Fruit fly (Drosophila melanogaster) whole organism, embryonic: Measurements from ENCODE around the gene Tace.
A peak's percentile ranks its signal among the peaks of the same experiment; 100 is the strongest.

Experiments used
- CG10654 ChIP-seq: fragments of 200-800 bp; sonication (Bioruptor generic); optimal IDR thresholded peaks from 2 replicates; lab custom pipeline; 2016; ENCODE audit warnings: missing biosample characterization, missing genetic modification characterization
- CG10959 ChIP-seq: fragments of 200-800 bp; sonication (Bioruptor generic); IDR thresholded peaks from 2 replicates; pipeline ENCODE4 v1.3.6; 2022; ENCODE audit warnings: missing biosample characterization, missing genetic modification characterization
- CG10979 ChIP-seq: fragments of 200-800 bp; sonication (Bioruptor generic); optimal IDR thresholded peaks from 2 replicates; lab custom pipeline; 2018; ENCODE audit warnings: missing biosample characterization, mild to moderate bottlenecking, missing genetic modification characterization, moderate library complexity
- CG11696 ChIP-seq: fragments of 200-800 bp; sonication (Bioruptor generic); IDR thresholded peaks from 2 replicates; pipeline ENCODE4 v1.3.6; 2022; ENCODE audit warnings: missing biosample characterization, missing genetic modification characterization
- CG12391 ChIP-seq: fragments of 200-800 bp; sonication (Bioruptor generic); optimal IDR thresholded peaks from 3 replicates; lab custom pipeline; 2018; ENCODE audit warnings: missing biosample characterization, mild to moderate bottlenecking, missing genetic modification characterization, moderate library complexity
- CG12769 ChIP-seq: fragments of 200-800 bp; sonication (Bioruptor generic); optimal IDR thresholded peaks from 2 replicates; lab custom pipeline; 2019; ENCODE audit warnings: missing biosample characterization, mild to moderate bottlenecking, missing genetic modification characterization, moderate library complexity
- CG14014 ChIP-seq: fragments of 200-800 bp; sonication (Bioruptor generic); IDR thresholded peaks from 2 replicates; pipeline ENCODE4 v1.3.6; 2022; ENCODE audit warnings: missing biosample characterization, missing genetic modification characterization
- CG15269 ChIP-seq: fragments of 200-800 bp; sonication (Bioruptor generic); optimal IDR thresholded peaks from 2 replicates; lab custom pipeline; 2018; ENCODE audit warnings: missing biosample characterization, mild to moderate bottlenecking, missing genetic modification characterization, moderate library complexity
- CG16813 ChIP-seq: fragments of 200-800 bp; sonication (Bioruptor generic); IDR thresholded peaks from 3 replicates; pipeline ENCODE4 v1.3.6; 2022; ENCODE audit warnings: missing biosample characterization, missing genetic modification characterization; ENCODE audit not compliant: partially characterized antibody
- CG16815 ChIP-seq: fragments of 200-800 bp; sonication (Bioruptor generic); optimal IDR thresholded peaks from 3 replicates; lab custom pipeline; 2017; ENCODE audit warnings: missing biosample characterization, mild to moderate bottlenecking, missing genetic modification characterization
- CG17359 ChIP-seq: fragments of 200-800 bp; sonication (Bioruptor generic); optimal IDR thresholded peaks from 3 replicates; lab custom pipeline; 2018; ENCODE audit warnings: missing biosample characterization, mild to moderate bottlenecking, missing genetic modification characterization, moderate library complexity
- CG17612 ChIP-seq: fragments of 200-800 bp; sonication (Bioruptor generic); IDR thresholded peaks from 2 replicates; pipeline ENCODE4 v1.3.6; 2022; ENCODE audit warnings: missing biosample characterization, missing genetic modification characterization
- CG1832 ChIP-seq: fragments of 200-800 bp; sonication (Bioruptor generic); optimal IDR thresholded peaks from 2 replicates; lab custom pipeline; 2017; ENCODE audit warnings: missing biosample characterization, mild to moderate bottlenecking, missing genetic modification characterization, inconsistent platforms
- CG18476 ChIP-seq: fragments of 200-800 bp; sonication (Bioruptor generic); optimal IDR thresholded peaks from 2 replicates; lab custom pipeline; 2016; ENCODE audit warnings: missing biosample characterization, mild to moderate bottlenecking, missing genetic modification characterization
- CG31441 ChIP-seq: fragments of 200-800 bp; sonication (Bioruptor generic); IDR thresholded peaks from 2 replicates; pipeline ENCODE4 v1.3.6; 2022; ENCODE audit warnings: missing biosample characterization, missing genetic modification characterization
- CG8359 ChIP-seq: fragments of 200-800 bp; sonication (Bioruptor generic); optimal IDR thresholded peaks from 2 replicates; lab custom pipeline; 2017; ENCODE audit warnings: missing biosample characterization, mild to moderate bottlenecking, missing genetic modification characterization, borderline replicate concordance
- CG8388 ChIP-seq: fragments of 200-800 bp; sonication (Bioruptor generic); optimal IDR thresholded peaks from 2 replicates; lab custom pipeline; 2019; ENCODE audit warnings: missing biosample characterization, mild to moderate bottlenecking, missing genetic modification characterization, moderate library complexity
- CG9215 ChIP-seq: fragments of 200-800 bp; sonication (Bioruptor generic); IDR thresholded peaks from 2 replicates; pipeline ENCODE4 v1.3.6; 2022; ENCODE audit warnings: missing biosample characterization, missing genetic modification characterization
- CG9437 ChIP-seq: fragments of 200-800 bp; sonication (Bioruptor generic); optimal IDR thresholded peaks from 2 replicates; lab custom pipeline; 2018; ENCODE audit warnings: missing biosample characterization, mild to moderate bottlenecking, missing genetic modification characterization
- CG9609 ChIP-seq: fragments of 200-800 bp; sonication (Bioruptor generic); optimal IDR thresholded peaks from 3 replicates; lab custom pipeline; 2016; ENCODE audit warnings: missing biosample characterization, missing genetic modification characterization
- CG9876 ChIP-seq: fragments of 200-800 bp; sonication (Bioruptor generic); optimal IDR thresholded peaks from 2 replicates; lab custom pipeline; 2016; ENCODE audit warnings: missing biosample characterization, missing genetic modification characterization
- CG9932 ChIP-seq: fragments of 200-800 bp; sonication (Bioruptor generic); IDR thresholded peaks from 2 replicates; pipeline ENCODE4 v1.3.6; 2022; ENCODE audit warnings: missing biosample characterization, missing genetic modification characterization
- CTCF ChIP-seq: fragments of 200-800 bp; sonication (Bioruptor generic); optimal IDR thresholded peaks from 2 replicates; lab custom pipeline; 2017; ENCODE audit warnings: missing biosample characterization, mild to moderate bottlenecking, missing genetic modification characterization, moderate library complexity
- Doc2 ChIP-seq: fragments of 200-800 bp; sonication (Bioruptor generic); IDR thresholded peaks from 2 replicates; pipeline ENCODE4 v1.3.6; 2022; ENCODE audit warnings: missing biosample characterization, missing genetic modification characterization
- Fer1 ChIP-seq: fragments of 200-800 bp; sonication (Bioruptor generic); optimal IDR thresholded peaks from 2 replicates; lab custom pipeline; 2017; ENCODE audit warnings: missing biosample characterization, mild to moderate bottlenecking, missing genetic modification characterization
- GATAe ChIP-seq: fragments of 200-800 bp; sonication (Bioruptor generic); conservative IDR thresholded peaks from 2 replicates; pipeline ENCODE4 v1.3.6; 2022; ENCODE audit warnings: missing biosample characterization, missing genetic modification characterization
- Gsc ChIP-seq: fragments of 200-800 bp; sonication (Bioruptor generic); IDR thresholded peaks from 2 replicates; pipeline ENCODE4 v1.3.6; 2022; ENCODE audit warnings: missing biosample characterization, missing genetic modification characterization
- Hsf ChIP-seq: fragments of 200-800 bp; sonication (Bioruptor generic); optimal IDR thresholded peaks from 3 replicates; lab custom pipeline; 2016; ENCODE audit warnings: missing biosample characterization, missing genetic modification characterization
- NK7.1 ChIP-seq: fragments of 200-800 bp; sonication (Bioruptor generic); optimal IDR thresholded peaks from 3 replicates; lab custom pipeline; 2016; ENCODE audit warnings: missing biosample characterization, missing genetic modification characterization
- NfI ChIP-seq: fragments of 200-800 bp; sonication (Bioruptor generic); optimal IDR thresholded peaks from 3 replicates; lab custom pipeline; 2018; ENCODE audit warnings: missing biosample characterization, mild to moderate bottlenecking, missing genetic modification characterization, moderate library complexity
- Oli ChIP-seq: fragments of 200-800 bp; sonication (Bioruptor generic); optimal IDR thresholded peaks from 2 replicates; lab custom pipeline; 2018; ENCODE audit warnings: missing biosample characterization, mild to moderate bottlenecking, missing genetic modification characterization, moderate library complexity
- Pdp1 ChIP-seq, 2 experiments: fragments of 200-800 bp; sonication (Bioruptor generic); optimal IDR thresholded peaks; 3 replicates each; lab custom pipeline; 2016; ENCODE audit warnings: missing biosample characterization in 2 of 2, missing genetic modification characterization in 2 of 2, mild to moderate bottlenecking in 1 of 2, moderate library complexity in 1 of 2
- Ptx1 ChIP-seq: fragments of 200-800 bp; sonication (Bioruptor generic); IDR thresholded peaks from 2 replicates; pipeline ENCODE4 v1.3.6; 2022; ENCODE audit warnings: missing biosample characterization, missing genetic modification characterization
- Side ChIP-seq: fragments of 200-800 bp; sonication (Bioruptor generic); optimal IDR thresholded peaks from 2 replicates; lab custom pipeline; 2016; ENCODE audit warnings: missing biosample characterization, missing genetic modification characterization
- Vsx1 ChIP-seq: fragments of 200-800 bp; sonication (Bioruptor generic); optimal IDR thresholded peaks from 2 replicates; lab custom pipeline; 2017; ENCODE audit warnings: missing biosample characterization, mild to moderate bottlenecking, missing genetic modification characterization, missing genetic modification reagents
- chif ChIP-seq, 2 experiments: fragments of 200-800 bp; sonication (Bioruptor generic); optimal IDR thresholded peaks; 3 replicates each; lab custom pipeline; 2016; ENCODE audit warnings: missing biosample characterization in 2 of 2, missing genetic modification characterization in 2 of 2
- dmrt11E ChIP-seq: fragments of 200-800 bp; sonication (Bioruptor generic); optimal IDR thresholded peaks from 3 replicates; lab custom pipeline; 2018; ENCODE audit warnings: missing biosample characterization, mild to moderate bottlenecking, missing genetic modification characterization, moderate library complexity
- ems ChIP-seq: fragments of 200-800 bp; sonication (Bioruptor generic); optimal IDR thresholded peaks from 3 replicates; lab custom pipeline; 2016; ENCODE audit warnings: missing biosample characterization, missing genetic modification characterization
- insv ChIP-seq, 2 experiments: fragments of 200-800 bp; sonication (Bioruptor generic); optimal IDR thresholded peaks; 3 replicates each; lab custom pipeline; 2016 to 2018; ENCODE audit warnings: missing biosample characterization in 2 of 2, missing genetic modification characterization in 2 of 2
- lab ChIP-seq: fragments of 200-800 bp; sonication (Bioruptor generic); optimal IDR thresholded peaks from 3 replicates; lab custom pipeline; 2017; ENCODE audit warnings: missing biosample characterization, missing genetic modification characterization, mild to moderate bottlenecking, moderate library complexity, missing genetic modification reagents
- lmd ChIP-seq: fragments of 200-800 bp; sonication (Bioruptor generic); IDR thresholded peaks from 2 replicates; pipeline ENCODE4 v1.3.6; 2022; ENCODE audit warnings: missing biosample characterization, missing genetic modification characterization
- nerfin-1 ChIP-seq: fragments of 200-800 bp; sonication (Bioruptor generic); optimal IDR thresholded peaks from 3 replicates; lab custom pipeline; 2019; ENCODE audit warnings: missing biosample characterization, mild to moderate bottlenecking, missing genetic modification characterization, moderate library complexity
- oc ChIP-seq: fragments of 200-800 bp; sonication (Bioruptor generic); optimal IDR thresholded peaks from 2 replicates; lab custom pipeline; 2018; ENCODE audit warnings: missing biosample characterization, mild to moderate bottlenecking, missing genetic modification characterization, moderate library complexity
- pita ChIP-seq: fragments of 200-800 bp; sonication (Bioruptor generic); optimal IDR thresholded peaks from 2 replicates; lab custom pipeline; 2017; ENCODE audit warnings: missing biosample characterization, mild to moderate bottlenecking, missing genetic modification characterization
- pzg ChIP-seq: fragments of 200-800 bp; sonication (Bioruptor generic); optimal IDR thresholded peaks from 3 replicates; lab custom pipeline; 2018; ENCODE audit warnings: missing biosample characterization, mild to moderate bottlenecking, missing genetic modification characterization, moderate library complexity
- salm ChIP-seq: fragments of 200-800 bp; sonication (Bioruptor generic); optimal IDR thresholded peaks from 2 replicates; lab custom pipeline; 2018; ENCODE audit warnings: missing biosample characterization, mild to moderate bottlenecking, missing genetic modification characterization
- sc ChIP-seq, 3 experiments: fragments of >200 bp in 2 of 3; fragments of 200-800 bp in 1 of 3; sonication (Bioruptor generic) in 1 of 3; optimal IDR thresholded peaks; 2 replicates in 2 of 3; 3 replicates in 1 of 3; lab custom pipeline; 2017; ENCODE audit warnings: mild to moderate bottlenecking in 1 of 3, missing biosample characterization in 1 of 3, missing genetic modification characterization in 1 of 3, missing genetic modification reagents in 1 of 3
- sima ChIP-seq: fragments of 200-800 bp; sonication (Bioruptor generic); optimal IDR thresholded peaks from 2 replicates; lab custom pipeline; 2016; ENCODE audit warnings: missing biosample characterization, missing genetic modification characterization
- stwl ChIP-seq: fragments of 200-800 bp; sonication (Bioruptor generic); optimal IDR thresholded peaks from 3 replicates; lab custom pipeline; 2018; ENCODE audit warnings: missing biosample characterization, mild to moderate bottlenecking, missing genetic modification characterization, moderate library complexity
- usp ChIP-seq: fragments of >200 bp; optimal IDR thresholded peaks from 2 replicates; lab custom pipeline; 2017; ENCODE audit warnings: missing biosample characterization, missing genetic modification characterization

The Tace gene

dm6 chr3R:29983073-29983544, 17.2 kb upstream of the Tace start, which contains the start of gene CG7896 (continued):
- TF ChIP-seq Fer1 (GFP tag; lab: Kevin White, UChicago) (peak; percentile 78), CG10654 (GFP tag; lab: Kevin White, UChicago) (no peak), CG10959 (peak; percentile 50), CG14014 (GFP tag; lab: Robert Waterston, UW) (peak; percentile 69), Gsc (GFP tag; lab: Robert Waterston, UW) (peak; percentile 62), CG18476 (GFP tag; lab: Kevin White, UChicago) (peak; percentile 11), lmd (GFP tag; lab: Robert Waterston, UW) (peak; percentile 87), NK7.1 (no peak), stwl (tag; lab: Kevin White, UChicago) (no peak), CG12769 (tag; lab: Kevin White, UChicago) (peak; percentile 67), pzg (GFP tag; lab: Kevin White, UChicago) (no peak), GATAe (GFP tag; lab: Robert Waterston, UW) (peak; percentile 37), CG9932 (peak; percentile 83), chif (GFP tag; optimal IDR thresholded peaks at IDR 0.05; lab: Kevin White, UChicago) (no peak), ems (peak; percentile 56), CG9215 (peak; percentile 78), CG31441 (peak; percentile 84), CG9437 (peak; percentile 38), CG12391 (tag; lab: Kevin White, UChicago) (peak; percentile 65), CG9876 (GFP tag; lab: Kevin White, UChicago) (no peak), lab (GFP tag; lab: Kevin White, UChicago) (peak; percentile 77), oc (tag; lab: Kevin White, UChicago) (no peak), Doc2 (0 out of 2 replicates have a peak, but pooled peaks have one; percentile 5), usp (GFP tag; lab: Kevin White, UChicago) (no peak), CG15269 (peak; percentile 74), CG11696 (GFP tag; lab: Robert Waterston, UW) (no peak), CG8388 (GFP tag; lab: Kevin White, UChicago) (peak; percentile 46), CG16815 (GFP tag; lab: Kevin White, UChicago) (peak; percentile 21), insv (GFP tag; optimal IDR thresholded peaks at IDR 0.05; lab: Kevin White, UChicago) (no peak), sima (GFP tag; lab: Kevin White, UChicago) (no peak), CG10979 (tag; lab: Kevin White, UChicago) (peak; percentile 71), pita (GFP tag; lab: Kevin White, UChicago) (no peak), sc (optimal IDR thresholded peaks at IDR 0.05; lab: Kevin White, UChicago) (no peak), sc (GFP tag; optimal IDR thresholded peaks at IDR 0.05; lab: Kevin White, UChicago) (peak; percentile 18), Pdp1 (GFP tag; optimal IDR thresholded peaks at IDR 0.05; lab: Kevin White, UChicago) (peak; percentile 15 to 17), CG17359 (tag; lab: Kevin White, UChicago) (peak; percentile 48), CG16813 (no peak), Ptx1 (GFP tag; lab: Robert Waterston, UW) (peak; percentile 88), Oli (tag; lab: Kevin White, UChicago) (peak; percentile 71), dmrt11E (tag; lab: Kevin White, UChicago) (peak; percentile 52), CG17612 (GFP tag; lab: Robert Waterston, UW) (peak; percentile 67), NfI (GFP tag; lab: Kevin White, UChicago) (peak; percentile 53), CTCF (GFP tag; lab: Kevin White, UChicago) (no peak), CG8359 (no peak), CG9609 (GFP tag; lab: Kevin White, UChicago) (no peak), Side (no peak), CG1832 (no peak), nerfin-1 (tag; lab: Kevin White, UChicago) (peak; percentile 45), Hsf (peak; percentile 33), salm (tag; lab: Kevin White, UChicago) (no peak), Vsx1 (GFP tag; lab: Kevin White, UChicago) (peak; percentile 3)
